Worm (Caenorhabditis elegans) whole organism, late embryonic: Measurements from ENCODE around the gene exo-1.
A peak's percentile ranks its signal among the peaks of the same experiment; 100 is the strongest.

ENCODE experiments used
- K09A11.1 ChIP-seq: sonication (generic microtip); optimal IDR thresholded peaks from 2 replicates; lab custom pipeline; 2017; ENCODE audit warnings: antibody characterized with exemption, mild to moderate bottlenecking, missing genetic modification characterization, missing compliant biosample characterization; ENCODE audit not compliant: insufficient read depth
- Y22D7AL.16 ChIP-seq: sonication (generic microtip); optimal IDR thresholded peaks from 2 replicates; lab custom pipeline; 2016; ENCODE audit warnings: missing genetic modification characterization, missing compliant biosample characterization
- ahr-1 ChIP-seq: sonication (generic microtip); optimal IDR thresholded peaks from 2 replicates; lab custom pipeline; 2016; ENCODE audit warnings: missing genetic modification characterization, missing compliant biosample characterization
- ceh-14 ChIP-seq: sonication (generic microtip); optimal IDR thresholded peaks from 2 replicates; lab custom pipeline; 2016; ENCODE audit warnings: missing genotype, missing genetic modification characterization, missing compliant biosample characterization
- ceh-18 ChIP-seq: sonication (generic microtip); optimal IDR thresholded peaks from 2 replicates; lab custom pipeline; 2016; ENCODE audit warnings: missing genetic modification characterization, missing compliant biosample characterization
- ceh-19 ChIP-seq: fragments of 200-800 bp; sonication (Bioruptor generic); optimal IDR thresholded peaks from 2 replicates; lab custom pipeline; 2018; ENCODE audit warnings: mild to moderate bottlenecking, missing genetic modification characterization, missing compliant biosample characterization
- ceh-30 ChIP-seq: fragments of 150-350 bp; optimal IDR thresholded peaks from 2 replicates; lab custom pipeline; 2014; ENCODE audit warnings: missing biosample characterization, missing genetic modification characterization
- ceh-34 ChIP-seq: sonication (generic microtip); optimal IDR thresholded peaks from 2 replicates; lab custom pipeline; 2016; ENCODE audit warnings: mild to moderate bottlenecking, missing genetic modification characterization, missing compliant biosample characterization
- ceh-45 ChIP-seq: fragments of 200-800 bp; sonication (Bioruptor generic); IDR thresholded peaks from 2 replicates; pipeline ENCODE4 v1.3.6; 2022; ENCODE audit warnings: missing genetic modification reagents, missing genetic modification characterization, missing compliant biosample characterization
- ceh-9 ChIP-seq: sonication (generic microtip); optimal IDR thresholded peaks from 2 replicates; lab custom pipeline; 2016; ENCODE audit warnings: mild to moderate bottlenecking, missing genetic modification characterization, inconsistent platforms, missing compliant biosample characterization
- che-1 ChIP-seq: sonication (generic microtip); optimal IDR thresholded peaks from 2 replicates; lab custom pipeline; 2016; ENCODE audit warnings: mild to moderate bottlenecking, missing genetic modification characterization, missing compliant biosample characterization
- dmd-4 ChIP-seq: sonication (generic microtip); optimal IDR thresholded peaks from 2 replicates; lab custom pipeline; 2016; ENCODE audit warnings: borderline replicate concordance, missing genetic modification characterization, missing compliant biosample characterization
- elt-4 ChIP-seq: sonication (generic microtip); optimal IDR thresholded peaks from 2 replicates; lab custom pipeline; 2016; ENCODE audit warnings: missing genetic modification characterization, missing compliant biosample characterization
- ets-4 ChIP-seq: sonication (generic microtip); optimal IDR thresholded peaks from 2 replicates; lab custom pipeline; 2016; ENCODE audit warnings: missing genetic modification characterization, missing compliant biosample characterization
- gmeb-2 ChIP-seq: sonication (generic microtip); optimal IDR thresholded peaks from 2 replicates; lab custom pipeline; 2016; ENCODE audit warnings: missing genetic modification characterization, inconsistent platforms, missing compliant biosample characterization
- hlh-6 ChIP-seq: sonication (generic microtip); optimal IDR thresholded peaks from 2 replicates; lab custom pipeline; 2016; ENCODE audit warnings: missing genotype, missing genetic modification characterization, missing compliant biosample characterization
- hlh-8 ChIP-seq: sonication (generic microtip); optimal IDR thresholded peaks from 2 replicates; lab custom pipeline; 2016; ENCODE audit warnings: missing genotype, missing genetic modification characterization, missing compliant biosample characterization
- lin-11 ChIP-seq: fragments of 200-800 bp; sonication (Bioruptor generic); optimal IDR thresholded peaks from 2 replicates; lab custom pipeline; 2018; ENCODE audit warnings: mild to moderate bottlenecking, missing genetic modification characterization, missing compliant biosample characterization
- madf-2 ChIP-seq: sonication (generic microtip); optimal IDR thresholded peaks from 2 replicates; lab custom pipeline; 2017; ENCODE audit warnings: missing genetic modification characterization, missing compliant biosample characterization
- mec-3 ChIP-seq: sonication (generic microtip); optimal IDR thresholded peaks from 2 replicates; lab custom pipeline; 2016; ENCODE audit warnings: borderline replicate concordance, missing genetic modification characterization, missing compliant biosample characterization
- nhr-11 ChIP-seq: fragments of 150-350 bp; optimal IDR thresholded peaks from 2 replicates; lab custom pipeline; 2014; ENCODE audit warnings: missing biosample characterization, missing genetic modification characterization
- npax-4 ChIP-seq: sonication (generic microtip); optimal IDR thresholded peaks from 2 replicates; lab custom pipeline; 2016; ENCODE audit warnings: missing genetic modification characterization, missing compliant biosample characterization
- pag-3 ChIP-seq: sonication (generic microtip); optimal IDR thresholded peaks from 2 replicates; lab custom pipeline; 2016; ENCODE audit warnings: missing compliant biosample characterization, missing genetic modification characterization, borderline replicate concordance
- pat-9 ChIP-seq: fragments of 200-800 bp; sonication (Bioruptor generic); optimal IDR thresholded peaks from 2 replicates; lab custom pipeline; 2018; ENCODE audit warnings: mild to moderate bottlenecking, missing genetic modification characterization, moderate library complexity, missing compliant biosample characterization
- pha-2 ChIP-seq: sonication (generic microtip); optimal IDR thresholded peaks from 2 replicates; lab custom pipeline; 2017; ENCODE audit warnings: mild to moderate bottlenecking, missing genetic modification characterization, missing compliant biosample characterization
- ref-2 ChIP-seq: sonication (generic microtip); optimal IDR thresholded peaks from 2 replicates; lab custom pipeline; 2016; ENCODE audit warnings: missing genetic modification characterization, missing compliant biosample characterization
- rnt-1 ChIP-seq: sonication (generic microtip); optimal IDR thresholded peaks from 2 replicates; lab custom pipeline; 2016; ENCODE audit warnings: missing genetic modification characterization, missing compliant biosample characterization
- syd-9 ChIP-seq: sonication (generic microtip); optimal IDR thresholded peaks from 2 replicates; lab custom pipeline; 2016; ENCODE audit warnings: mild to moderate bottlenecking, missing genetic modification characterization, moderate library complexity, missing compliant biosample characterization
- ttx-3 ChIP-seq: sonication (generic microtip); optimal IDR thresholded peaks from 2 replicates; lab custom pipeline; 2016; ENCODE audit warnings: missing genetic modification reagents, missing genetic modification characterization, missing compliant biosample characterization
- unc-3 ChIP-seq, 2 experiments: fragments of 200-800 bp in 1 of 2; sonication (Bioruptor generic) in 1 of 2; sonication (generic microtip) in 1 of 2; conservative IDR thresholded peaks in 1 of 2; optimal IDR thresholded peaks in 1 of 2; 2 replicates each; pipeline versions ENCODE4 v1.3.6 to Lab custom; 2016 to 2022; ENCODE audit warnings: missing compliant biosample characterization in 2 of 2, missing genetic modification characterization in 2 of 2, missing genetic modification reagents in 1 of 2
- unc-42 ChIP-seq: sonication (generic microtip); optimal IDR thresholded peaks from 2 replicates; lab custom pipeline; 2016; ENCODE audit warnings: missing genotype, missing genetic modification characterization, missing compliant biosample characterization
- unc-86 ChIP-seq: sonication (generic microtip); optimal IDR thresholded peaks from 2 replicates; lab custom pipeline; 2016; ENCODE audit warnings: missing genetic modification characterization, missing compliant biosample characterization
- ztf-16 ChIP-seq: sonication (generic microtip); optimal IDR thresholded peaks from 2 replicates; lab custom pipeline; 2017; ENCODE audit warnings: missing genetic modification characterization, missing compliant biosample characterization

The exo-1 gene

ce11 chrIII:13439415-13439814 lies 16.1 kb downstream of the exo-1 start, which contains the start of gene ciao-2B (continued):
- TF ChIP-seq ahr-1 (tag; lab: Kevin White, UChicago) (no peak), gmeb-2 (tag; lab: Kevin White, UChicago) (no peak), npax-4 (tag; lab: Kevin White, UChicago) (no peak), ets-4 (tag; lab: Kevin White, UChicago) (peak; percentile 62), dmd-4 (tag; lab: Kevin White, UChicago) (no peak)

- TF ChIP-seq ceh-18 (tag; lab: Kevin White, UChicago), result no peak
- TF ChIP-seq pha-2, result no peak
Measured at ce11 chrIII:13452824-13453223, 29.5 kb downstream of the exo-1 start.

- TF ChIP-seq ceh-30, result no peak
- TF ChIP-seq pat-9, result no peak
Measured at ce11 chrIII:13455207-13455606, 31.9 kb downstream of the exo-1 start, which contains the start of gene cua-1. cua-1 (minus strand) TSS chrIII:13455307.

- TF ChIP-seq unc-42 (tag; lab: Kevin White, UChicago) (peak; percentile 15), pat-9 (no peak)
Measured at ce11 chrIII:13455816-13456215, 32.5 kb downstream of the exo-1 start.

- no peak for TF ChIP-seq madf-2 (tag; lab: Kevin White, UChicago)
- TF ChIP-seq ttx-3 (tag; lab: Kevin White, UChicago), result no peak
- TF ChIP-seq nhr-11 (tag; lab: Kevin White, UChicago), result no peak
- no peak for TF ChIP-seq elt-4 (tag; lab: Kevin White, UChicago)
- no peak for TF ChIP-seq ceh-14 (tag; lab: Kevin White, UChicago)
- no peak for TF ChIP-seq che-1
- TF ChIP-seq ref-2, result no peak
- no peak for TF ChIP-seq unc-3 (GFP tag; conservative IDR thresholded peaks at IDR 0.05; lab: Robert Waterston, UW)
- TF ChIP-seq unc-3 (tag; optimal IDR thresholded peaks at IDR 0.05; lab: Kevin White, UChicago), result no peak
- TF ChIP-seq ceh-19 (GFP tag; lab: Kevin White, UChicago), result no peak
- no peak for TF ChIP-seq ztf-16 (tag; lab: Kevin White, UChicago)
- no peak for TF ChIP-seq syd-9
- TF ChIP-seq ceh-9 (tag; lab: Kevin White, UChicago), result no peak
- TF ChIP-seq rnt-1 (tag; lab: Kevin White, UChicago), result no peak
- TF ChIP-seq K09A11.1 (tag; lab: Kevin White, UChicago), result no peak
- TF ChIP-seq ceh-34 (tag; lab: Kevin White, UChicago), result no peak
- no peak for TF ChIP-seq ceh-18 (tag; lab: Kevin White, UChicago)
- no peak for TF ChIP-seq lin-11 (tag; lab: Kevin White, UChicago)
- no peak for TF ChIP-seq ceh-45
Measured at ce11 chrIII:13457305-13457704, 34.0 kb downstream of the exo-1 start.

ce11 chrIII:13458978-13459596 lies 35.8 kb downstream of the exo-1 start, which contains the start of gene tag-164:
tag-164 (plus strand) TSS chrIII:13459546.
- no peak for TF ChIP-seq unc-86 (tag; lab: Kevin White, UChicago)
- no peak for TF ChIP-seq mec-3 (tag; lab: Kevin White, UChicago)
- TF ChIP-seq npax-4 (tag; lab: Kevin White, UChicago), result no peak
- no peak for TF ChIP-seq Y22D7AL.16 (tag; lab: Kevin White, UChicago)
- TF ChIP-seq ceh-30, result no peak
- no peak for TF ChIP-seq nhr-11 (tag; lab: Kevin White, UChicago)
- no peak for TF ChIP-seq hlh-6
- TF ChIP-seq che-1, result no peak
- no peak for TF ChIP-seq madf-2 (tag; lab: Kevin White, UChicago)
- no peak for TF ChIP-seq pag-3 (tag; lab: Kevin White, UChicago)
- TF ChIP-seq ref-2, result no peak
- TF ChIP-seq hlh-8 (tag; lab: Kevin White, UChicago), result no peak
